Worm (Caenorhabditis elegans) whole organism, late embryonic: ENCODE measurements around the gene Y53C12A.7.

Experiments used
- F13H6.1 ChIP-seq: sonication (generic microtip); optimal IDR thresholded peaks from 2 replicates; lab custom pipeline; 2016; ENCODE audit warnings: missing genetic modification characterization, missing compliant biosample characterization
- K02D7.2 ChIP-seq: sonication (generic microtip); optimal IDR thresholded peaks from 2 replicates; lab custom pipeline; 2017; ENCODE audit warnings: mild to moderate bottlenecking, missing genetic modification characterization, missing compliant biosample characterization
- T23F11.4 ChIP-seq: fragments of 200-800 bp; sonication (Bioruptor generic); optimal IDR thresholded peaks from 2 replicates; lab custom pipeline; 2018; ENCODE audit warnings: mild to moderate bottlenecking, missing genetic modification characterization, missing compliant biosample characterization
- ahr-1 ChIP-seq: sonication (generic microtip); optimal IDR thresholded peaks from 2 replicates; lab custom pipeline; 2016; ENCODE audit warnings: missing genetic modification characterization, missing compliant biosample characterization
- ama-1 ChIP-seq: fragments of 150-350 bp; optimal IDR thresholded peaks from 2 replicates; lab custom pipeline; 2014
- ceh-14 ChIP-seq: sonication (generic microtip); optimal IDR thresholded peaks from 2 replicates; lab custom pipeline; 2016; ENCODE audit warnings: missing genotype, missing genetic modification characterization, missing compliant biosample characterization
- ceh-18 ChIP-seq: sonication (generic microtip); optimal IDR thresholded peaks from 2 replicates; lab custom pipeline; 2016; ENCODE audit warnings: missing genetic modification characterization, missing compliant biosample characterization
- ceh-19 ChIP-seq: fragments of 200-800 bp; sonication (Bioruptor generic); optimal IDR thresholded peaks from 2 replicates; lab custom pipeline; 2018; ENCODE audit warnings: mild to moderate bottlenecking, missing genetic modification characterization, missing compliant biosample characterization
- ceh-2 ChIP-seq: sonication (generic microtip); optimal IDR thresholded peaks from 2 replicates; lab custom pipeline; 2016; ENCODE audit warnings: missing genotype, missing genetic modification characterization, missing compliant biosample characterization
- ceh-22 ChIP-seq: sonication (generic microtip); optimal IDR thresholded peaks from 2 replicates; lab custom pipeline; 2017; ENCODE audit warnings: missing biosample characterization, missing genetic modification characterization
- ceh-24 ChIP-seq: sonication (generic microtip); optimal IDR thresholded peaks from 2 replicates; lab custom pipeline; 2016; ENCODE audit warnings: mild to moderate bottlenecking, missing genetic modification characterization, missing compliant biosample characterization
- ceh-30 ChIP-seq: fragments of 150-350 bp; optimal IDR thresholded peaks from 2 replicates; lab custom pipeline; 2014; ENCODE audit warnings: missing biosample characterization, missing genetic modification characterization
- ceh-31 ChIP-seq: sonication (generic microtip); optimal IDR thresholded peaks from 2 replicates; lab custom pipeline; 2016; ENCODE audit warnings: missing genetic modification characterization, missing compliant biosample characterization
- ceh-34 ChIP-seq: sonication (generic microtip); optimal IDR thresholded peaks from 2 replicates; lab custom pipeline; 2016; ENCODE audit warnings: mild to moderate bottlenecking, missing genetic modification characterization, missing compliant biosample characterization
- ceh-45 ChIP-seq: fragments of 200-800 bp; sonication (Bioruptor generic); IDR thresholded peaks from 2 replicates; pipeline ENCODE4 v1.3.6; 2022; ENCODE audit warnings: missing genetic modification reagents, missing genetic modification characterization, missing compliant biosample characterization
- ceh-48 ChIP-seq: sonication (generic microtip); optimal IDR thresholded peaks from 2 replicates; lab custom pipeline; 2016; ENCODE audit warnings: missing genetic modification characterization, inconsistent platforms, missing compliant biosample characterization
- ceh-9 ChIP-seq: sonication (generic microtip); optimal IDR thresholded peaks from 2 replicates; lab custom pipeline; 2016; ENCODE audit warnings: mild to moderate bottlenecking, missing genetic modification characterization, inconsistent platforms, missing compliant biosample characterization
- che-1 ChIP-seq: sonication (generic microtip); optimal IDR thresholded peaks from 2 replicates; lab custom pipeline; 2016; ENCODE audit warnings: mild to moderate bottlenecking, missing genetic modification characterization, missing compliant biosample characterization
- dmd-4 ChIP-seq: sonication (generic microtip); optimal IDR thresholded peaks from 2 replicates; lab custom pipeline; 2016; ENCODE audit warnings: borderline replicate concordance, missing genetic modification characterization, missing compliant biosample characterization
- dve-1 ChIP-seq: sonication (generic microtip); optimal IDR thresholded peaks from 2 replicates; lab custom pipeline; 2017; ENCODE audit warnings: antibody characterized with exemption, mild to moderate bottlenecking, missing genetic modification characterization, missing compliant biosample characterization
- elt-2 ChIP-seq: sonication (generic microtip); optimal IDR thresholded peaks from 2 replicates; lab custom pipeline; 2016; ENCODE audit warnings: missing genetic modification reagents, missing genetic modification characterization, missing compliant biosample characterization
- eyg-1 ChIP-seq: sonication (generic microtip); optimal IDR thresholded peaks from 2 replicates; lab custom pipeline; 2016; ENCODE audit warnings: missing genotype, missing genetic modification characterization, missing compliant biosample characterization
- gmeb-2 ChIP-seq: sonication (generic microtip); optimal IDR thresholded peaks from 2 replicates; lab custom pipeline; 2016; ENCODE audit warnings: missing genetic modification characterization, inconsistent platforms, missing compliant biosample characterization
- hlh-15 ChIP-seq: sonication (generic microtip); optimal IDR thresholded peaks from 2 replicates; lab custom pipeline; 2016; ENCODE audit warnings: missing genetic modification characterization, missing compliant biosample characterization
- hlh-6 ChIP-seq: sonication (generic microtip); optimal IDR thresholded peaks from 2 replicates; lab custom pipeline; 2016; ENCODE audit warnings: missing genotype, missing genetic modification characterization, missing compliant biosample characterization
- mec-3 ChIP-seq: sonication (generic microtip); optimal IDR thresholded peaks from 2 replicates; lab custom pipeline; 2016; ENCODE audit warnings: borderline replicate concordance, missing genetic modification characterization, missing compliant biosample characterization
- nfya-1 ChIP-seq: sonication (generic microtip); optimal IDR thresholded peaks from 2 replicates; lab custom pipeline; 2017; ENCODE audit warnings: missing genetic modification characterization, mild to moderate bottlenecking, missing compliant biosample characterization, antibody characterized with exemption, moderate library complexity
- odd-2 ChIP-seq: sonication (generic microtip); optimal IDR thresholded peaks from 2 replicates; lab custom pipeline; 2017; ENCODE audit warnings: antibody characterized with exemption, mild to moderate bottlenecking, missing genetic modification characterization, missing compliant biosample characterization
- pag-3 ChIP-seq: sonication (generic microtip); optimal IDR thresholded peaks from 2 replicates; lab custom pipeline; 2016; ENCODE audit warnings: missing compliant biosample characterization, missing genetic modification characterization, borderline replicate concordance
- pha-2 ChIP-seq: sonication (generic microtip); optimal IDR thresholded peaks from 2 replicates; lab custom pipeline; 2017; ENCODE audit warnings: mild to moderate bottlenecking, missing genetic modification characterization, missing compliant biosample characterization
- rnt-1 ChIP-seq: sonication (generic microtip); optimal IDR thresholded peaks from 2 replicates; lab custom pipeline; 2016; ENCODE audit warnings: missing genetic modification characterization, missing compliant biosample characterization
- sdc-2 ChIP-seq: sonication (generic microtip); optimal IDR thresholded peaks from 2 replicates; lab custom pipeline; 2016; ENCODE audit warnings: missing genotype, missing genetic modification characterization, missing compliant biosample characterization
- sox-2 ChIP-seq: fragments of 200-800 bp; sonication (Bioruptor generic); IDR thresholded peaks from 2 replicates; pipeline ENCODE4 v1.3.6; 2022; ENCODE audit warnings: missing genetic modification reagents, missing genetic modification characterization, missing compliant biosample characterization
- sox-4 ChIP-seq: sonication (generic microtip); optimal IDR thresholded peaks from 2 replicates; lab custom pipeline; 2017; ENCODE audit warnings: mild to moderate bottlenecking, missing genetic modification characterization, inconsistent platforms, missing compliant biosample characterization
- syd-9 ChIP-seq: sonication (generic microtip); optimal IDR thresholded peaks from 2 replicates; lab custom pipeline; 2016; ENCODE audit warnings: mild to moderate bottlenecking, missing genetic modification characterization, moderate library complexity, missing compliant biosample characterization
- tbx-7 ChIP-seq: sonication (generic microtip); optimal IDR thresholded peaks from 2 replicates; lab custom pipeline; 2016; ENCODE audit warnings: missing genotype, missing genetic modification characterization, missing compliant biosample characterization
- unc-3 ChIP-seq, 2 experiments: fragments of 200-800 bp in 1 of 2; sonication (Bioruptor generic) in 1 of 2; sonication (generic microtip) in 1 of 2; conservative IDR thresholded peaks in 1 of 2; optimal IDR thresholded peaks in 1 of 2; 2 replicates each; pipeline versions ENCODE4 v1.3.6 to Lab custom; 2016 to 2022; ENCODE audit warnings: missing compliant biosample characterization in 2 of 2, missing genetic modification characterization in 2 of 2, missing genetic modification reagents in 1 of 2
- unc-42 ChIP-seq: sonication (generic microtip); optimal IDR thresholded peaks from 2 replicates; lab custom pipeline; 2016; ENCODE audit warnings: missing genotype, missing genetic modification characterization, missing compliant biosample characterization
- unc-55 ChIP-seq: sonication (generic microtip); optimal IDR thresholded peaks from 2 replicates; lab custom pipeline; 2017; ENCODE audit warnings: missing biosample characterization, missing genetic modification reagents, missing genetic modification characterization
- unc-86 ChIP-seq: sonication (generic microtip); optimal IDR thresholded peaks from 2 replicates; lab custom pipeline; 2016; ENCODE audit warnings: missing genetic modification characterization, missing compliant biosample characterization
- ztf-16 ChIP-seq: sonication (generic microtip); optimal IDR thresholded peaks from 2 replicates; lab custom pipeline; 2017; ENCODE audit warnings: missing genetic modification characterization, missing compliant biosample characterization

The Y53C12A.7 gene

DNA sequence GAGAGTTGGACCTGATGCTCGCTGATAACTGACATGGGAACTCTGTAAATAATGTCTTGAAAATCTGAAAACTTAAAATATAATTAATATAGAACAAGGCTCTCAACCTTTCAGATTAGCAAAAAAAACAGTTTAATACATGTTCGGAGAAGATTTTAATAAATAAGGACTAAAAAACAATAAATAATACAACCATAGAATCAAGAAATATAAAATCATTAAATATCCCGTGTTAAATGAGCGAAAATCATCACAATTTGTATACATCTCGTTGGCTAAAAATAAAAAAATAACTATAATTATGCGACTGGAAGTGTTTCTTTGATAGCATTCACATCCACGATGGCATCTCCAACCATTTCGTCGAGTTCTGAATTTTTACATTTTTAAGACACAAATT lies 4.4 kb downstream of the Y53C12A.7 start, which contains the start of gene Y53C12A.10:
TSS of gene Y53C12A.10 (minus strand) at position 101 of the 400 bp plus-strand sequence.
- no peak for TF ChIP-seq hlh-15 (tag; lab: Kevin White, UChicago)
- TF ChIP-seq rnt-1 (tag; lab: Kevin White, UChicago): no peak
- no peak for TF ChIP-seq odd-2 (tag; lab: Kevin White, UChicago)
- no peak for TF ChIP-seq che-1 (tag; lab: Kevin White, UChicago)
- no peak for TF ChIP-seq pha-2
- TF ChIP-seq ceh-9 (tag; lab: Kevin White, UChicago): no peak
- no peak for TF ChIP-seq ceh-19 (GFP tag; lab: Kevin White, UChicago)
- TF ChIP-seq eyg-1 (tag; lab: Kevin White, UChicago): no peak
- no peak for TF ChIP-seq ceh-45 (GFP tag; lab: Robert Waterston, UW)
- no peak for TF ChIP-seq sdc-2 (tag; lab: Kevin White, UChicago)

DNA sequence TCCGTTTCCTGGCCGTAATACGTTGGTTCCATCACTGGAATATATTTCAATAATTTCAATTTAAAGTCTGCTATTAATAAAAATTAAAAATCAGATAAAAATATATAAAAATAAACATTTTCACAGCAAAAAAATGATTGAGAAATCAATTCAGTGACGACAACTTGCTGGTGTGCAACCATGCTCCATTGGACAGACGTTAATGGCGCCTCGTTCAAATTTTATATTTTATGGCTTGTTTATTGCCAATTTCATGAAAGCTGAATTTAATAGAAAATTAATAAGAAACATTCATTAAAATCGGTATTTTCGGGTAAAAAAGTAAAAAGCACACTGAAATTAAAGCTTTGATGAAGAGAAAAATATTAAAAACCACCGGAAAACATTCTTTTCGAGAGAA lies 5.9 kb downstream of the Y53C12A.7 start, which contains the start of gene Y53C12A.3:
TSS of gene Y53C12A.3 (minus strand) at position 34 of the 400 bp plus-strand sequence.
- TF ChIP-seq nfya-1 (tag; lab: Kevin White, UChicago) (peak; percentile 0), ama-1 (no peak)

DNA sequence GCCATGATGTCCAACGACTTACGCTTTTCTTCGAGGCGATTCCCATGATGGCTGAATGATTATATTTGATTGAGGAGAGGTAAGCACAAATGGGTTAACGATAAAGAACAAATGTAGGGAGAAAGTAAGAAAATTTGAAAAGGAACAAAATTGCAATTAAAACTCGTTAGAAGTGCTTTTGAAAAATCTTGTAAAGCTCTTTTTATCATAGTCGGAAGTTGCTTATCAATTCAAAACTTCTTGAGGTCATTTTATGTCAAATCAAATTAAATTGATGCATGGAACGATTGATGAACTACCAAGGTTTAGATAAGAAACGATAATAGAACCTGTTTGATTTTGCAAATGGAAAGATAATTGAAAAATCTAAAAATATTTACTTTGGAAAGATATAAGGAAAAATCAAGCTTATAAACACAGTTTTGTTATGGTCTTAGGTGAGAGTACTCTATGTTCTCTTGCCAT lies 8.5 kb downstream of the Y53C12A.7 start, which contains the start of gene glt-5:
TSS of gene glt-5 (minus strand) at position 51 of the 465 bp plus-strand sequence.
- TF ChIP-seq elt-2 (tag; lab: Kevin White, UChicago) (no peak), pag-3 (tag; lab: Kevin White, UChicago) (no peak), ceh-34 (tag; lab: Kevin White, UChicago) (no peak), odd-2 (tag; lab: Kevin White, UChicago) (no peak), unc-42 (no peak), unc-3 (GFP tag; conservative IDR thresholded peaks at IDR 0.05; lab: Robert Waterston, UW) (no peak), unc-3 (tag; optimal IDR thresholded peaks at IDR 0.05; lab: Kevin White, UChicago) (no peak), F13H6.1 (tag; lab: Kevin White, UChicago) (no peak), ceh-24 (tag; lab: Kevin White, UChicago) (no peak), ahr-1 (no peak), sox-2 (GFP tag; lab: Robert Waterston, UW) (no peak), unc-86 (tag; lab: Kevin White, UChicago) (no peak), hlh-6 (tag; lab: Kevin White, UChicago) (no peak)

DNA sequence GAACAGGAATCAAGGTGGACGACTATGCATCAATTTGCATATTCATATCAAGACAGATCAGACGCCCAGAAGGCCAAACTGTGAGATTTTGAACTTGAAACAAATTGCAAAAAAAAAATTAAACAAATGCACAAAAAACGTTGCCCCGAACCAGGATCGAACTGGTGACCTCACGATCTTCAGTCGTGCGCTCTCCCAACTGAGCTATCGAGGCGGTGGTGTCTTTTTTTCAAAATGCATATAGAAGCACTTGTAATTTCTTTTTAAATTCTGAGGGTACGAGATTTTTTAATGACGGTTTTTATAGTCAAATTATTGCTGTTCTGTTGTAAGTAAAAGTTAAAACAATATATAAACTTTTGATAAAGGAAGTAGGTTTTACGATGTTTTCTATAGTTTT lies 12.7 kb downstream of the Y53C12A.7 start:
- TF ChIP-seq ceh-9 (tag; lab: Kevin White, UChicago) (no peak), tbx-7 (tag; lab: Kevin White, UChicago) (no peak), gmeb-2 (tag; lab: Kevin White, UChicago) (no peak), sox-2 (GFP tag; lab: Robert Waterston, UW) (no peak), ceh-22 (tag; lab: Kevin White, UChicago) (no peak), rnt-1 (tag; lab: Kevin White, UChicago) (no peak)

DNA sequence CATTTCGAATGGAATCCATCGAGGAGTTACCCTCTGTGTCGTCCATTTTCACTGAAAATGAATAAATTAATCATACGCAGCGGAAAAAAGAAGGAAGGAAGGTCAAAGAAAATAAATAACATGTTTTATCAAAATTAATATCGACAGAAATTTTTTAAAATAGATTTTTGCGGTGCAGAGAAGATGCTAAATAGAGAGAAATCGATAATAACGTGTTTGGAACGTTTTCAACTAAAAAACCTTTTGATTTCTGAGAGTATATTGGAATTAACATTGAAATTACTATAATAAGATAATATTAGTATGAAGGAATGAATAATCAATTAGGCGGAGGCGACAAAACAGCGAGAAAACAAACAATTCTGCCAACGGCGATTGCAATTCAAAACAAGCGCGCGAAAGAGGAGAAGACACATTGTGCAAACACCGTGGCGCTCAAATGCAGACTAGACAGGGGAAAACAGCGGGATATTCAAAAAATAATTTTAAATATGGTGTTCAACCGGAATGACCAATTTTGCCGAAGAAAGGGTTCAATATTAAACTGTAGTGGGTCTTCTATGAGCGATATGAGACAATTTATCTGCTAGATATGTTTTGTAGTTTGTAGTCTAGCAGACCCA lies 16.2 kb downstream of the Y53C12A.7 start, which contains the start of gene wee-1.3:
TSS of gene wee-1.3 (minus strand) at position 51 of the 623 bp plus-strand sequence.
- no peak for TF ChIP-seq ceh-24 (tag; lab: Kevin White, UChicago)
- peak; percentile 24 for TF ChIP-seq ceh-14 (tag; lab: Kevin White, UChicago)
- TF ChIP-seq ceh-31 (tag; lab: Kevin White, UChicago): peak; percentile 54
- no peak for TF ChIP-seq rnt-1 (tag; lab: Kevin White, UChicago)
- no peak for TF ChIP-seq gmeb-2 (tag; lab: Kevin White, UChicago)
- no peak for TF ChIP-seq hlh-15 (tag; lab: Kevin White, UChicago)
- no peak for TF ChIP-seq K02D7.2 (tag; lab: Kevin White, UChicago)
- TF ChIP-seq sox-2 (GFP tag; lab: Robert Waterston, UW): 0 out of 2 replicates have a peak, but pooled peaks have one; percentile 15
- peak; percentile 37 for TF ChIP-seq elt-2 (tag; lab: Kevin White, UChicago)
- TF ChIP-seq ceh-2: peak; percentile 10
- TF ChIP-seq mec-3 (tag; lab: Kevin White, UChicago): no peak
- TF ChIP-seq ztf-16 (tag; lab: Kevin White, UChicago): peak; percentile 28
- no peak for TF ChIP-seq F13H6.1 (tag; lab: Kevin White, UChicago)
- TF ChIP-seq ceh-30 (tag; lab: Kevin White, UChicago): peak; percentile 18
- TF ChIP-seq T23F11.4: no peak
- TF ChIP-seq syd-9 (tag; lab: Kevin White, UChicago): no peak
- no peak for TF ChIP-seq ceh-48
- TF ChIP-seq ceh-34 (tag; lab: Kevin White, UChicago): peak; percentile 64
- TF ChIP-seq ceh-18 (tag; lab: Kevin White, UChicago): no peak
- TF ChIP-seq nfya-1 (tag; lab: Kevin White, UChicago): peak; percentile 59
- TF ChIP-seq unc-55 (GFP tag; lab: Kevin White, UChicago): no peak
- TF ChIP-seq sox-4 (tag; lab: Kevin White, UChicago): no peak
- TF ChIP-seq ceh-22 (tag; lab: Kevin White, UChicago): no peak
- TF ChIP-seq dve-1 (tag; lab: Kevin White, UChicago): peak; percentile 22
- no peak for TF ChIP-seq hlh-6 (tag; lab: Kevin White, UChicago)
- no peak for TF ChIP-seq dmd-4 (tag; lab: Kevin White, UChicago)
